Worm (Caenorhabditis elegans): ENCODE measurements around the gene F37B4.15.

DNA sequence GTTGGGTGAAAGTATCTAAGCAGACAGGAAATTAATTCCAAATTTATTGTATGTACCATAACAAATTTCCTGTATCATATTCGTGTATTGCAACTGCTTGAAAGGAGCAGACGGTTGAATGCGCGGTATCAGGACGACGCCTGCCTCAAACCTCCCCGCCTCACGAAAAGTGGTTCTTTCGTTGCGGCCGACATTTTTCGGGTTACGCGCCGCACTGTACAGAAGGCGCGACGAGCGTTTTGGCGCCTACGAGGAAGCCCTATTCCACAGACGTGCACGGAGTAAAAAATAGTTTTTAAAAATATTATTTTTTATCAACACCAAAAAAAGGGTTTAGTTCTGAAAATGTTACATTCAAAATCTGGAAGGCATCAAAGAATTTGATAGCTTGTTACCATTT lies 28.1 kb downstream of the F37B4.15 start:
- no peak for TF ChIP-seq ceh-13 (GFP tag; optimal IDR thresholded peaks at IDR 0.05)
- TF ChIP-seq ama-1 (optimal IDR thresholded peaks at IDR 0.05), result no peak
- no peak for TF ChIP-seq tbx-11 (GFP tag; IDR thresholded peaks at IDR 0.05)
